Fruit fly (Drosophila melanogaster): ENCODE measurements around the gene CG45067.

The CG45067 gene

dm6 chr3L:3096726-3097597 is 17.3 kb downstream of the CG45067 start (continued):
- TF ChIP-seq sr (GFP tag; IDR thresholded peaks at IDR 0.05) (peak; percentile 57; the same call in 1 of the 3 replicates), wdn (GFP tag; IDR thresholded peaks at IDR 0.05) (no peak), Ptx1 (GFP tag; IDR thresholded peaks at IDR 0.05) (no peak), CG11247 (GFP tag; IDR thresholded peaks at IDR 0.05) (no peak), shn (GFP tag; optimal IDR thresholded peaks at IDR 0.05) (no peak), oc (tag; optimal IDR thresholded peaks at IDR 0.05) (no peak), Drgx (GFP tag; IDR thresholded peaks at IDR 0.05) (no peak), sqz (GFP tag; optimal IDR thresholded peaks at IDR 0.05) (peak; percentile 30), CG6791 (GFP tag; IDR thresholded peaks at IDR 0.05; ENCODE audit: partially characterized antibody) (peak; percentile 75), Antp (GFP tag; optimal IDR thresholded peaks at IDR 0.05) (no peak), CG12155 (GFP tag; optimal IDR thresholded peaks at IDR 0.05) (no peak), eve (GFP tag; optimal IDR thresholded peaks at IDR 0.05) (no peak)

- TF ChIP-seq CG13424 (tag; optimal IDR thresholded peaks at IDR 0.05) (peak; percentile 36), otp (GFP tag; IDR thresholded peaks at IDR 0.05) (no peak), CG9609 (GFP tag; optimal IDR thresholded peaks at IDR 0.05) (no peak), CG18262 (tag; optimal IDR thresholded peaks at IDR 0.05) (peak; percentile 38), zen2 (GFP tag; IDR thresholded peaks at IDR 0.05; ENCODE audit: partially characterized antibody) (peak; percentile 60; the same call in 1 of the 3 replicates), Atf-2 (GFP tag; optimal IDR thresholded peaks at IDR 0.05) (no peak), CG7556 (GFP tag; optimal IDR thresholded peaks at IDR 0.05) (peak; percentile 24), CG2129 (GFP tag; IDR thresholded peaks at IDR 0.05; ENCODE audit: partially characterized antibody) (peak; percentile 38; the same call in 1 of the 2 replicates), bsh (GFP tag; optimal IDR thresholded peaks at IDR 0.05) (peak in 1 of 2 experiments; percentile 8), CG11247 (GFP tag; IDR thresholded peaks at IDR 0.05) (no peak), bbx (GFP tag; IDR thresholded peaks at IDR 0.05; ENCODE audit: partially characterized antibody) (peak; percentile 91), CG3407 (GFP tag; optimal IDR thresholded peaks at IDR 0.05) (no peak), Side (GFP tag; optimal IDR thresholded peaks at IDR 0.05) (no peak), mam (GFP tag; optimal IDR thresholded peaks at IDR 0.05) (peak; percentile 9), lilli (GFP tag; optimal IDR thresholded peaks at IDR 0.05) (peak; percentile 49), CG14860 (GFP tag; IDR thresholded peaks at IDR 0.05; ENCODE audit: partially characterized antibody) (peak; percentile 87), CG10654 (GFP tag; optimal IDR thresholded peaks at IDR 0.05) (no peak), CG32532 (GFP tag; IDR thresholded peaks at IDR 0.05) (peak; percentile 43; the same call in 1 of the 2 replicates), slbo (GFP tag; IDR thresholded peaks at IDR 0.05) (0 out of 2 replicates have a peak, but pooled peaks have one; percentile 3), CG7963 (GFP tag; IDR thresholded peaks at IDR 0.05; ENCODE audit: partially characterized antibody) (peak; percentile 93), HHEX (GFP tag; optimal IDR thresholded peaks at IDR 0.05) (peak; percentile 19), tio (GFP tag; optimal IDR thresholded peaks at IDR 0.05) (no peak), chm (GFP tag; IDR thresholded peaks at IDR 0.05) (peak; percentile 53), CG9876 (GFP tag; optimal IDR thresholded peaks at IDR 0.05) (no peak), Hmr (GFP tag; optimal IDR thresholded peaks at IDR 0.05) (no peak), fu2 (GFP tag; optimal IDR thresholded peaks at IDR 0.05) (no peak), pum (GFP tag; optimal IDR thresholded peaks at IDR 0.05) (no peak), CG6791 (GFP tag; IDR thresholded peaks at IDR 0.05; ENCODE audit: partially characterized antibody) (peak; percentile 95), Dll (GFP tag; IDR thresholded peaks at IDR 0.05; ENCODE audit: partially characterized antibody) (peak; percentile 60), p53 (GFP tag; optimal IDR thresholded peaks at IDR 0.05) (no peak), Lim3 (GFP tag; IDR thresholded peaks at IDR 0.05) (no peak), CG14050 (GFP tag; IDR thresholded peaks at IDR 0.05) (no peak), CG15269 (tag; optimal IDR thresholded peaks at IDR 0.05) (peak; percentile 29), CG4820 (GFP tag; optimal IDR thresholded peaks at IDR 0.05) (no peak), hkb (optimal IDR thresholded peaks at IDR 0.05) (no peak), hkb (GFP tag; IDR thresholded peaks at IDR 0.05) (peak; percentile 62; the same call in 1 of the 2 replicates), pho (GFP tag; optimal IDR thresholded peaks at IDR 0.05) (peak; percentile 11)
These were observed 18.1 kb downstream of the CG45067 start for dm6 chr3L:3096073-3096725.

All from whole organism, embryonic.